Worm (Caenorhabditis elegans) whole organism, L2 larva: ENCODE results near the gene fat-5.
A peak's percentile ranks its signal among the peaks of the same experiment; 100 is the strongest.

Experiments
- R02D3.7 ChIP-seq: fragments of 150-350 bp; optimal IDR thresholded peaks from 2 replicates; lab custom pipeline; 2014; ENCODE audit warnings: missing biosample characterization, missing genetic modification characterization
- Y55F3AM.14 ChIP-seq: fragments of 200-800 bp; sonication (Bioruptor generic); optimal IDR thresholded peaks from 2 replicates; lab custom pipeline; 2018; ENCODE audit warnings: mild to moderate bottlenecking, missing genetic modification characterization, missing compliant biosample characterization
- ZK546.5 ChIP-seq: sonication (generic microtip); optimal IDR thresholded peaks from 2 replicates; lab custom pipeline; 2017; ENCODE audit warnings: missing biosample characterization, missing genetic modification characterization
- alr-1 ChIP-seq: fragments of 150-350 bp; optimal IDR thresholded peaks from 2 replicates; lab custom pipeline; 2014; ENCODE audit warnings: missing biosample characterization, missing genetic modification characterization
- aly-2 ChIP-seq: fragments of 150-350 bp; optimal IDR thresholded peaks from 2 replicates; lab custom pipeline; 2014; ENCODE audit warnings: missing biosample characterization, missing genetic modification characterization
- crh-2 ChIP-seq: sonication (generic microtip); optimal IDR thresholded peaks from 2 replicates; lab custom pipeline; 2017; ENCODE audit warnings: missing biosample characterization, missing genetic modification characterization
- dmd-4 ChIP-seq: sonication (generic microtip); optimal IDR thresholded peaks from 2 replicates; lab custom pipeline; 2017; ENCODE audit warnings: missing biosample characterization, missing genetic modification characterization
- egl-27 ChIP-seq: sonication (generic microtip); optimal IDR thresholded peaks from 3 replicates; lab custom pipeline; 2017; ENCODE audit warnings: missing biosample characterization, missing genetic modification reagents, missing genetic modification characterization
- fos-1 ChIP-seq: fragments of 150-350 bp; optimal IDR thresholded peaks from 2 replicates; lab custom pipeline; 2014; ENCODE audit warnings: missing biosample characterization, missing genetic modification characterization
- gmeb-1 ChIP-seq: fragments of 150-350 bp; optimal IDR thresholded peaks from 2 replicates; lab custom pipeline; 2014; ENCODE audit warnings: missing biosample characterization, missing genetic modification characterization
- lin-11 ChIP-seq: fragments of 150-350 bp; sonication (generic microtip); optimal IDR thresholded peaks from 2 replicates; lab custom pipeline; 2014; ENCODE audit warnings: missing biosample characterization, missing genetic modification characterization, inconsistent platforms, mixed read lengths
- lin-39 ChIP-seq: fragments of 150-350 bp; optimal IDR thresholded peaks from 2 replicates; lab custom pipeline; 2014; ENCODE audit warnings: missing biosample characterization, missing genetic modification reagents, missing genetic modification characterization
- mab-5 ChIP-seq: fragments of 150-350 bp; optimal IDR thresholded peaks from 2 replicates; lab custom pipeline; 2014; ENCODE audit warnings: missing biosample characterization, missing genetic modification characterization
- mbf-1 ChIP-seq: sonication (generic microtip); optimal IDR thresholded peaks from 2 replicates; lab custom pipeline; 2017; ENCODE audit warnings: missing biosample characterization, missing genetic modification characterization
- nhr-10 ChIP-seq: sonication (generic microtip); optimal IDR thresholded peaks from 2 replicates; lab custom pipeline; 2017; ENCODE audit warnings: missing biosample characterization, missing genetic modification characterization
- nhr-11 ChIP-seq: fragments of 150-350 bp; optimal IDR thresholded peaks from 2 replicates; lab custom pipeline; 2014; ENCODE audit warnings: missing biosample characterization, missing genetic modification characterization
- nhr-12 ChIP-seq: fragments of 150-350 bp; optimal IDR thresholded peaks from 2 replicates; lab custom pipeline; 2014; ENCODE audit warnings: missing biosample characterization, missing genetic modification characterization
- nhr-129 ChIP-seq: fragments of 150-350 bp; optimal IDR thresholded peaks from 2 replicates; lab custom pipeline; 2014; ENCODE audit warnings: missing biosample characterization, missing genetic modification characterization
- nhr-237 ChIP-seq: fragments of 150-350 bp; optimal IDR thresholded peaks from 2 replicates; lab custom pipeline; 2014; ENCODE audit warnings: missing biosample characterization, missing genetic modification characterization
- nhr-25 ChIP-seq: fragments of 150-350 bp; sonication (generic microtip); optimal IDR thresholded peaks from 3 replicates; lab custom pipeline; 2014; ENCODE audit warnings: missing biosample characterization, missing genetic modification characterization
- nhr-6 ChIP-seq: fragments of 150-350 bp; optimal IDR thresholded peaks from 2 replicates; lab custom pipeline; 2014; ENCODE audit warnings: missing biosample characterization, missing genetic modification characterization
- nhr-77 ChIP-seq: fragments of 150-350 bp; optimal IDR thresholded peaks from 2 replicates; lab custom pipeline; 2014; ENCODE audit warnings: missing biosample characterization, missing genetic modification characterization
- peb-1 ChIP-seq: fragments of 150-350 bp; optimal IDR thresholded peaks from 2 replicates; lab custom pipeline; 2014; ENCODE audit warnings: missing biosample characterization, missing genetic modification characterization
- sem-4 ChIP-seq: fragments of 150-350 bp; optimal IDR thresholded peaks from 2 replicates; lab custom pipeline; 2014; ENCODE audit warnings: missing biosample characterization, missing genetic modification reagents, missing genetic modification characterization
- skn-1 ChIP-seq: sonication (generic microtip); optimal IDR thresholded peaks from 2 replicates; lab custom pipeline; 2017; ENCODE audit warnings: missing biosample characterization, missing genetic modification characterization
- sma-3 ChIP-seq: sonication (generic microtip); optimal IDR thresholded peaks from 2 replicates; lab custom pipeline; 2016; ENCODE audit warnings: missing genetic modification reagents, missing genetic modification characterization, missing compliant biosample characterization
- sma-9 ChIP-seq, 2 experiments: fragments of 150-350 bp in 1 of 2; sonication (generic microtip) in 1 of 2; optimal IDR thresholded peaks; 2 replicates each; lab custom pipeline; 2014 to 2016; ENCODE audit warnings: missing genetic modification characterization in 2 of 2, mild to moderate bottlenecking in 1 of 2, missing biosample characterization in 1 of 2, missing compliant biosample characterization in 1 of 2, missing genetic modification reagents in 1 of 2, moderate library complexity in 1 of 2
- unc-39 ChIP-seq: fragments of 150-350 bp; optimal IDR thresholded peaks from 2 replicates; lab custom pipeline; 2014; ENCODE audit warnings: missing biosample characterization, missing genetic modification characterization
- unc-55 ChIP-seq: fragments of 150-350 bp; sonication (generic microtip); optimal IDR thresholded peaks from 3 replicates; lab custom pipeline; 2014; ENCODE audit warnings: missing biosample characterization, missing genetic modification reagents, missing genetic modification characterization
- unc-62 ChIP-seq: fragments of 150-350 bp; optimal IDR thresholded peaks from 2 replicates; lab custom pipeline; 2014; ENCODE audit warnings: missing biosample characterization, missing genetic modification reagents, missing genetic modification characterization
- zag-1 ChIP-seq: fragments of 150-350 bp; optimal IDR thresholded peaks from 2 replicates; lab custom pipeline; 2014; ENCODE audit warnings: missing biosample characterization, missing genetic modification characterization
- ztf-11 ChIP-seq: sonication (generic microtip); optimal IDR thresholded peaks from 2 replicates; lab custom pipeline; 2017; ENCODE audit warnings: missing biosample characterization, missing genetic modification characterization

The fat-5 gene

DNA sequence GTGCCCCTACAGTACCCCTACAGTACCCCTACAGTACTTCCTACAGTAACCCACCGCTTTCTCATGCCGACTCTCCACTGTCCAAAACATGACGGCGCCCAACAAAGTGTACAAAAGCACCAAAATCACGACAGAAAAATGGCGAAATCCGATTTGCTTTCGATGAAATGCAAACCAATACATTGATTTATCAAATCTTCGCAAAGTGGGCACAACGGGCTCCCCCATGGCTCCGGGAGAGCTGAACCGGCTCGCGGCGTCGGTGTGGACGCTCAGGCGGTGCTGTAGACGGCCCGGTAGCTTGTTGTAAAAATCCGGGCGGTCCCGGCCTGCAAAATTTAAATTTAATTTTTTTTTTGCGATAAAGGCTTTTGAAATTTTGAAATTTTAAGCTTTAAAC, 12.5 kb upstream of the fat-5 start:
- TF ChIP-seq nhr-12 (tag; lab: Kevin White, UChicago) (no peak), aly-2 (tag; lab: Kevin White, UChicago) (no peak), nhr-237 (tag; lab: Kevin White, UChicago) (no peak), crh-2 (tag; lab: Kevin White, UChicago) (no peak), Y55F3AM.14 (no peak), nhr-11 (no peak), sma-3 (GFP tag; lab: Kevin White, UChicago) (no peak), unc-55 (GFP tag; lab: Kevin White, UChicago) (no peak), unc-39 (no peak), unc-62 (GFP tag; lab: Kevin White, UChicago) (no peak), lin-39 (tag; lab: Kevin White, UChicago) (no peak), R02D3.7 (tag; lab: Kevin White, UChicago) (no peak), nhr-10 (tag; lab: Kevin White, UChicago) (no peak), dmd-4 (tag; lab: Kevin White, UChicago) (no peak), alr-1 (tag; lab: Kevin White, UChicago) (no peak), nhr-77 (tag; lab: Kevin White, UChicago) (no peak), peb-1 (tag; lab: Kevin White, UChicago) (no peak), ZK546.5 (tag; lab: Kevin White, UChicago) (no peak), nhr-129 (tag; lab: Kevin White, UChicago) (no peak), lin-11 (no peak)
- TF ChIP-seq, all 48 proteins: peak for 0

ce11 chrV:17714330-17714729, 10.5 kb upstream of the fat-5 start, which contains the start of gene twk-33:
Gene twk-33, minus strand, starts transcription at chrV:17714377.
- TF ChIP-seq nhr-77 (tag; lab: Kevin White, UChicago) (no peak), mbf-1 (tag; lab: Kevin White, UChicago) (no peak), fos-1 (tag; lab: Kevin White, UChicago) (peak; percentile 91), crh-2 (tag; lab: Kevin White, UChicago) (peak; percentile 15), gmeb-1 (tag; lab: Kevin White, UChicago) (peak; percentile 51), Y55F3AM.14 (no peak), nhr-25 (tag; lab: Kevin White, UChicago) (no peak)
- TF ChIP-seq, all 48 proteins: peak for 3

DNA sequence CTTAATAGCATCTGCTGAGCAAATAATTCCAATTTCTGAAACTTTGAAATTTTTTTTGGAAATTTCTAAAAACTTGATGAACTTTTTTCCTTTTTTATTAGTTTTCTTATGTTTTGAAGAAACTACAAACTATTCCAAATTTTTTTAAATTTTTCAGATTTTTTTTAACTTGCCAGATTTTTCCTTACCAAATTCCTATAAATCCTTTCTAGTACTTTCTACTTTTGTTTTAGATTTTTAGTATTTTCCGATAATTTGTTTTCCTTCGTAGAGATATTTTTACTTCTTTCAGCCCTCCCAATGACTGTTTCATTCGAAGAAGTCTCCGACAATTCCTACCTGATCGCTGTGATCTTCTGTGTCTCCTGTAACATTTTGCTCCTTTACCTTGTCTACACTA, 6.2 kb upstream of the fat-5 start, which contains the start of gene str-77:
str-77 (plus strand) TSS at position 301 of the 400 bp plus-strand sequence.
- TF ChIP-seq peb-1 (tag; lab: Kevin White, UChicago) (no peak), nhr-6 (tag; lab: Kevin White, UChicago) (no peak), ztf-11 (tag; lab: Kevin White, UChicago) (no peak), mbf-1 (tag; lab: Kevin White, UChicago) (no peak)

- TF ChIP-seq sma-9 (GFP tag; optimal IDR thresholded peaks at IDR 0.05; lab: Kevin White, UChicago) (peak; percentile 62), sma-9 (tag; optimal IDR thresholded peaks at IDR 0.05; lab: Kevin White, UChicago) (no peak), gmeb-1 (tag; lab: Kevin White, UChicago) (peak; percentile 20), nhr-77 (tag; lab: Kevin White, UChicago) (no peak), nhr-129 (tag; lab: Kevin White, UChicago) (peak; percentile 28), fos-1 (tag; lab: Kevin White, UChicago) (peak; percentile 75)
These were observed 3.1 kb upstream of the fat-5 start for ce11 chrV:17721709-17722108.

DNA sequence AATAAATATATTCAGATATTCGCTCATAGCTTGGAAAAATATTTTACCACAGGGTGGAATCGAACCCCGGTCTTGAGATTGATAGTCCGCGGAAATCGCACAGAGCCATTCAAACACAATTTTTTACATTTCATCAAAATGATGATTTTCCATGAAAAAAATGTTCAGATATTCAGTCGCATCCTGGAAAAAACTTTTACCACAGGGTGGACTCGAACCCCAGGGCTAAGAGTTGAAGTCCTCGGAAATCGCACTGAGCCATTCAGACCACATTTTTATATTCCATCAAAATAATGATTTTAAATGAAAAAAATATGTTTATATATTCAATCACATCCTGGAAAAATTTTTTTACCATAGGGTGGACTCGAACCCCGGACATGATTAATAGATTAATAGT, 2.3 kb upstream of the fat-5 start:
- TF ChIP-seq zag-1 (tag; lab: Kevin White, UChicago) = no peak
- TF ChIP-seq mab-5 (tag; lab: Kevin White, UChicago) = no peak
- no peak for TF ChIP-seq peb-1 (tag; lab: Kevin White, UChicago)
- no peak for TF ChIP-seq nhr-6 (tag; lab: Kevin White, UChicago)
- TF ChIP-seq sem-4 (tag; lab: Kevin White, UChicago) = no peak
- TF ChIP-seq egl-27 (tag; lab: Kevin White, UChicago) = no peak
- TF ChIP-seq skn-1 (tag; lab: Kevin White, UChicago) = no peak
- no peak for TF ChIP-seq nhr-129 (tag; lab: Kevin White, UChicago)
- no peak for TF ChIP-seq unc-55 (GFP tag; lab: Kevin White, UChicago)
- TF ChIP-seq ZK546.5 (tag; lab: Kevin White, UChicago) = no peak
